Fruit fly (Drosophila melanogaster): Measurements from ENCODE around the gene CG9281.
A peak's percentile ranks its signal among the peaks of the same experiment; 100 is the strongest.

Gene CG9281

DNA sequence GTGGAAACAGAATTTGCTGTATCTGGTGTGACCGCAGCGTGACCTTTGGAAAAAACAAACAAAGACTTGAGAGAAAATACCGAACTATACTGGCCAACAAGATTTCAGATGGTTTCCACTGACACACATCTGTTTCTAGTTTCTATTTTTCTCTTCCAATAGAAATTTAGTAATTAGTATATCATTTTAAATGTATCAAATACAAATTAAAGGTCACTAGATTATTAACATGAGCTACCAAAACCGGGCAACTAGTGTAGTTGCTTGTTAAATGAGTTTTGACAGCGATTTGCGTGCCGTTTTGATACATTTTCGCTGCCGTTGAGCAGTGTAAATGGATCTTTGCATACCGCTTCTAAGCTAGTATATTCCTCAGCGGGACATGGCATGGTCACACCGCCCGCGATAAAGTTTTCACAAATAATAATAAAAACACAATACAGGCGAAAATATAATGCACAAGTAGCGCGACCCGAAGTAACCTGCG lies 6.6 kb downstream of the CG9281 start, which contains the start of the genes Pis and Hap40 (continued):
- no peak for TF ChIP-seq Nf-YA (GFP tag; IDR thresholded peaks at IDR 0.05)
- peak; percentile 84 for TF ChIP-seq dysf (GFP tag; IDR thresholded peaks at IDR 0.05)
- TF ChIP-seq CG12071 (GFP tag; optimal IDR thresholded peaks at IDR 0.05), result no peak
- peak; percentile 66 for TF ChIP-seq Fer3 (tag; optimal IDR thresholded peaks at IDR 0.05)
- peak; percentile 66 for TF ChIP-seq NFAT (GFP tag; IDR thresholded peaks at IDR 0.05)
- TF ChIP-seq CG9876 (GFP tag; optimal IDR thresholded peaks at IDR 0.05), result no peak
- peak; percentile 81 for TF ChIP-seq CG2120 (GFP tag; optimal IDR thresholded peaks at IDR 0.05)
- TF ChIP-seq org-1 (GFP tag; optimal IDR thresholded peaks at IDR 0.05), result no peak
- no peak for TF ChIP-seq fru (optimal IDR thresholded peaks at IDR 0.05)
- no peak for TF ChIP-seq corto (GFP tag; optimal IDR thresholded peaks at IDR 0.05)
- TF ChIP-seq CG2678 (tag; optimal IDR thresholded peaks at IDR 0.05), result peak; percentile 80
- no peak for TF ChIP-seq Dad (GFP tag; optimal IDR thresholded peaks at IDR 0.05)
- no peak for TF ChIP-seq CG7963 (GFP tag; IDR thresholded peaks at IDR 0.05; ENCODE audit: partially characterized antibody)
- TF ChIP-seq caup (GFP tag; optimal IDR thresholded peaks at IDR 0.05; ENCODE audit: severe bottlenecking), result peak; percentile 22
- no peak for TF ChIP-seq CG4282 (GFP tag; optimal IDR thresholded peaks at IDR 0.05)
- TF ChIP-seq ttk (GFP tag; IDR thresholded peaks at IDR 0.05), result peak; percentile 57; the same call in 1 of the 2 replicates
- TF ChIP-seq CG3281 (GFP tag; optimal IDR thresholded peaks at IDR 0.05), result peak; percentile 62
- TF ChIP-seq chif (GFP tag; optimal IDR thresholded peaks at IDR 0.05), result peak; percentile 7 to 61
- TF ChIP-seq CG2199 (GFP tag; IDR thresholded peaks at IDR 0.05), result 0 out of 3 replicates have a peak, but pooled peaks have one; percentile 29
- TF ChIP-seq Meics (GFP tag; optimal IDR thresholded peaks at IDR 0.05), result peak; percentile 67
- TF ChIP-seq zen (tag; optimal IDR thresholded peaks at IDR 0.05), result peak; percentile 72
- no peak for TF ChIP-seq amos (GFP tag; IDR thresholded peaks at IDR 0.05; ENCODE audit: partially characterized antibody)
- TF ChIP-seq bowl (GFP tag; IDR thresholded peaks at IDR 0.05), result no peak
- no peak for TF ChIP-seq fd102C (GFP tag; optimal IDR thresholded peaks at IDR 0.05)
- no peak for TF ChIP-seq CG1792 (GFP tag; optimal IDR thresholded peaks at IDR 0.05)
- no peak for TF ChIP-seq Hr39 (optimal IDR thresholded peaks at IDR 0.05)
- TF ChIP-seq CG12104 (GFP tag; optimal IDR thresholded peaks at IDR 0.05), result peak; percentile 60
- no peak for TF ChIP-seq yki (optimal IDR thresholded peaks at IDR 0.05)
- no peak for TF ChIP-seq HLHmδ (GFP tag; optimal IDR thresholded peaks at IDR 0.05)
- TF ChIP-seq Awh (GFP tag; IDR thresholded peaks at IDR 0.05), result no peak
- TF ChIP-seq unc-4 (GFP tag; IDR thresholded peaks at IDR 0.05; ENCODE audit: partially characterized antibody), result no peak
- peak; percentile 37 for TF ChIP-seq E2f2 (GFP tag; IDR thresholded peaks at IDR 0.05)
- peak; percentile 45 for TF ChIP-seq Dip3 (GFP tag; optimal IDR thresholded peaks at IDR 0.05)
- TF ChIP-seq Ssrp (tag; optimal IDR thresholded peaks at IDR 0.05), result peak; percentile 78
- TF ChIP-seq Neu2 (GFP tag; optimal IDR thresholded peaks at IDR 0.05; ENCODE audit: borderline replicate concordance), result no peak
- no peak for TF ChIP-seq p53 (GFP tag; optimal IDR thresholded peaks at IDR 0.05)
- peak; percentile 77 for TF ChIP-seq lilli (GFP tag; optimal IDR thresholded peaks at IDR 0.05)
- TF ChIP-seq tup (GFP tag; optimal IDR thresholded peaks at IDR 0.05), result no peak
- TF ChIP-seq Drgx (GFP tag; IDR thresholded peaks at IDR 0.05), result peak; percentile 47; the same call in 1 of the 2 replicates
- TF ChIP-seq eyg (GFP tag; optimal IDR thresholded peaks at IDR 0.05), result no peak
- TF ChIP-seq CG7271 (tag; optimal IDR thresholded peaks at IDR 0.05), result no peak
- TF ChIP-seq CG10147 (GFP tag; optimal IDR thresholded peaks at IDR 0.05), result peak; percentile 66
- TF ChIP-seq schlank (tag; optimal IDR thresholded peaks at IDR 0.05), result peak; percentile 1
- peak; percentile 88 for TF ChIP-seq CG12659 (GFP tag; optimal IDR thresholded peaks at IDR 0.05)
- TF ChIP-seq emc (GFP tag; optimal IDR thresholded peaks at IDR 0.05), result no peak
- TF ChIP-seq CG30020 (tag; optimal IDR thresholded peaks at IDR 0.05), result peak; percentile 93
- no peak for TF ChIP-seq pfk (GFP tag; optimal IDR thresholded peaks at IDR 0.05)
- TF ChIP-seq pb (GFP tag; optimal IDR thresholded peaks at IDR 0.05), result no peak
- TF ChIP-seq mirr (GFP tag; optimal IDR thresholded peaks at IDR 0.05), result no peak
- peak; percentile 68; the same call in 1 of the 2 replicates for TF ChIP-seq sob (GFP tag; IDR thresholded peaks at IDR 0.05)
- TF ChIP-seq CG11247 (GFP tag; IDR thresholded peaks at IDR 0.05), result peak; percentile 50; the same call in 1 of the 2 replicates
- TF ChIP-seq CG7357 (GFP tag; IDR thresholded peaks at IDR 0.05), result peak; percentile 97

Data from whole organism, embryonic.